Worm (Caenorhabditis elegans): ENCODE measurements around the gene ceh-89.

ceh-89 gene

ce11 chrX:14102474-14102873, 39.3 kb upstream of the ceh-89 start:
- no peak for TF ChIP-seq nhr-2 (tag; optimal IDR thresholded peaks at IDR 0.05)
- TF ChIP-seq lin-13 (tag; optimal IDR thresholded peaks at IDR 0.05), result no peak
- no peak for TF ChIP-seq ceh-83 (GFP tag; optimal IDR thresholded peaks at IDR 0.05)
- TF ChIP-seq mep-1 (tag; optimal IDR thresholded peaks at IDR 0.05), result no peak
- no peak for TF ChIP-seq ceh-43 (GFP tag; optimal IDR thresholded peaks at IDR 0.05)
- TF ChIP-seq nhr-76 (tag; optimal IDR thresholded peaks at IDR 0.05), result no peak
- TF ChIP-seq ceh-39 (tag; optimal IDR thresholded peaks at IDR 0.05), result no peak
- TF ChIP-seq cnd-1 (tag; optimal IDR thresholded peaks at IDR 0.05), result no peak
- TF ChIP-seq drap-1 (GFP tag; optimal IDR thresholded peaks at IDR 0.05), result no peak

- no peak for TF ChIP-seq mep-1 (tag; optimal IDR thresholded peaks at IDR 0.05)
- TF ChIP-seq lin-32 (GFP tag; optimal IDR thresholded peaks at IDR 0.05), result no peak
- TF ChIP-seq ham-2 (GFP tag; optimal IDR thresholded peaks at IDR 0.05), result no peak
- no peak for TF ChIP-seq M03D4.4 (tag; optimal IDR thresholded peaks at IDR 0.05)
- TF ChIP-seq ztf-11 (tag; optimal IDR thresholded peaks at IDR 0.05), result no peak
- TF ChIP-seq nhr-76 (tag; optimal IDR thresholded peaks at IDR 0.05), result no peak
- TF ChIP-seq bed-3 (GFP tag; optimal IDR thresholded peaks at IDR 0.05), result no peak
- TF ChIP-seq drap-1 (GFP tag; optimal IDR thresholded peaks at IDR 0.05), result no peak
- no peak for TF ChIP-seq mab-5 (tag; optimal IDR thresholded peaks at IDR 0.05)
- no peak for TF ChIP-seq ces-1 (GFP tag; optimal IDR thresholded peaks at IDR 0.05)
These were observed 33.5 kb upstream of the ceh-89 start, which contains the start of gene F16B12.7 for ce11 chrX:14108245-14108644. TSS of gene F16B12.7 (plus strand) at chrX:14108545.

- TF ChIP-seq nhr-2 (tag; optimal IDR thresholded peaks at IDR 0.05) (no peak), snpc-4 (tag; optimal IDR thresholded peaks at IDR 0.05) (no peak), drap-1 (GFP tag; optimal IDR thresholded peaks at IDR 0.05) (no peak), ceh-43 (GFP tag; optimal IDR thresholded peaks at IDR 0.05) (no peak), cnd-1 (tag; optimal IDR thresholded peaks at IDR 0.05) (no peak)
These were observed 28.4 kb upstream of the ceh-89 start, which contains the start of gene nhr-281 for ce11 chrX:14113347-14113746. TSS of gene nhr-281 (minus strand) at chrX:14113447.

ce11 chrX:14115480-14116161, 26.1 kb upstream of the ceh-89 start, which contains the start of gene F28H6.7:
TSS of gene F28H6.7 (plus strand) at chrX:14116111.
- TF ChIP-seq hlh-1 (tag; optimal IDR thresholded peaks at IDR 0.05) (peak; percentile 51), nhr-237 (tag; optimal IDR thresholded peaks at IDR 0.05) (no peak), ceh-39 (tag; optimal IDR thresholded peaks at IDR 0.05) (no peak), lin-32 (GFP tag; optimal IDR thresholded peaks at IDR 0.05) (peak; percentile 90), unc-62 (GFP tag; optimal IDR thresholded peaks at IDR 0.05) (peak; percentile 40), ceh-43 (GFP tag; optimal IDR thresholded peaks at IDR 0.05) (peak; percentile 91), blmp-1 (tag; optimal IDR thresholded peaks at IDR 0.05) (peak; percentile 76), mls-2 (tag; optimal IDR thresholded peaks at IDR 0.05) (peak; percentile 97), sem-2 (GFP tag; optimal IDR thresholded peaks at IDR 0.05) (peak; percentile 89), elt-3 (tag; optimal IDR thresholded peaks at IDR 0.05) (no peak), cnd-1 (tag; optimal IDR thresholded peaks at IDR 0.05) (peak; percentile 95), zip-8 (tag; optimal IDR thresholded peaks at IDR 0.05) (no peak), ces-1 (GFP tag; optimal IDR thresholded peaks at IDR 0.05) (no peak), lin-13 (tag; optimal IDR thresholded peaks at IDR 0.05) (peak; percentile 39), nhr-2 (tag; optimal IDR thresholded peaks at IDR 0.05) (no peak), unc-120 (tag; optimal IDR thresholded peaks at IDR 0.05; ENCODE audit: poor library complexity, severe bottlenecking) (peak; percentile 90), mab-5 (tag; optimal IDR thresholded peaks at IDR 0.05) (no peak), ceh-83 (GFP tag; optimal IDR thresholded peaks at IDR 0.05) (peak; percentile 97), tbx-8 (GFP tag; optimal IDR thresholded peaks at IDR 0.05) (peak; percentile 89), ham-2 (GFP tag; optimal IDR thresholded peaks at IDR 0.05) (peak; percentile 82), mep-1 (tag; optimal IDR thresholded peaks at IDR 0.05) (no peak), drap-1 (GFP tag; optimal IDR thresholded peaks at IDR 0.05) (peak; percentile 93), snpc-4 (tag; optimal IDR thresholded peaks at IDR 0.05) (no peak), nhr-28 (tag; optimal IDR thresholded peaks at IDR 0.05) (no peak), M03D4.4 (tag; optimal IDR thresholded peaks at IDR 0.05) (peak; percentile 95), elt-1 (tag; optimal IDR thresholded peaks at IDR 0.05; ENCODE audit: borderline replicate concordance, insufficient read depth) (no peak), flh-1 (GFP tag; optimal IDR thresholded peaks at IDR 0.05) (peak; percentile 82), pha-4 (tag; optimal IDR thresholded peaks at IDR 0.05) (no peak), sptf-1 (tag; optimal IDR thresholded peaks at IDR 0.05) (peak; percentile 96), bed-3 (GFP tag; optimal IDR thresholded peaks at IDR 0.05) (peak; percentile 84), unc-39 (tag; optimal IDR thresholded peaks at IDR 0.05) (no peak), nhr-76 (tag; optimal IDR thresholded peaks at IDR 0.05) (no peak), ztf-11 (tag; optimal IDR thresholded peaks at IDR 0.05) (peak; percentile 32), nhr-12 (tag; optimal IDR thresholded peaks at IDR 0.05) (no peak), lsy-2 (tag; optimal IDR thresholded peaks at IDR 0.05) (no peak)
